Worm (Caenorhabditis elegans) whole organism, late embryonic: Measurements from ENCODE around the gene ZK1128.7.

Experiments
- C38D4.7 ChIP-seq: fragments of 200-800 bp; sonication (Bioruptor generic); optimal IDR thresholded peaks from 2 replicates; lab custom pipeline; 2018; ENCODE audit warnings: mild to moderate bottlenecking, missing genetic modification characterization, moderate library complexity, missing compliant biosample characterization
- K02D7.2 ChIP-seq: sonication (generic microtip); optimal IDR thresholded peaks from 2 replicates; lab custom pipeline; 2017; ENCODE audit warnings: mild to moderate bottlenecking, missing genetic modification characterization, missing compliant biosample characterization
- T23F11.4 ChIP-seq: fragments of 200-800 bp; sonication (Bioruptor generic); optimal IDR thresholded peaks from 2 replicates; lab custom pipeline; 2018; ENCODE audit warnings: mild to moderate bottlenecking, missing genetic modification characterization, missing compliant biosample characterization
- Y22D7AL.16 ChIP-seq: sonication (generic microtip); optimal IDR thresholded peaks from 2 replicates; lab custom pipeline; 2016; ENCODE audit warnings: missing genetic modification characterization, missing compliant biosample characterization
- ama-1 ChIP-seq: fragments of 150-350 bp; optimal IDR thresholded peaks from 2 replicates; lab custom pipeline; 2014
- ceh-18 ChIP-seq: sonication (generic microtip); optimal IDR thresholded peaks from 2 replicates; lab custom pipeline; 2016; ENCODE audit warnings: missing genetic modification characterization, missing compliant biosample characterization
- ceh-19 ChIP-seq: fragments of 200-800 bp; sonication (Bioruptor generic); optimal IDR thresholded peaks from 2 replicates; lab custom pipeline; 2018; ENCODE audit warnings: mild to moderate bottlenecking, missing genetic modification characterization, missing compliant biosample characterization
- ceh-22 ChIP-seq: sonication (generic microtip); optimal IDR thresholded peaks from 2 replicates; lab custom pipeline; 2017; ENCODE audit warnings: missing biosample characterization, missing genetic modification characterization
- ceh-24 ChIP-seq: sonication (generic microtip); optimal IDR thresholded peaks from 2 replicates; lab custom pipeline; 2016; ENCODE audit warnings: mild to moderate bottlenecking, missing genetic modification characterization, missing compliant biosample characterization
- ceh-30 ChIP-seq: fragments of 150-350 bp; optimal IDR thresholded peaks from 2 replicates; lab custom pipeline; 2014; ENCODE audit warnings: missing biosample characterization, missing genetic modification characterization
- ceh-31 ChIP-seq: sonication (generic microtip); optimal IDR thresholded peaks from 2 replicates; lab custom pipeline; 2016; ENCODE audit warnings: missing genetic modification characterization, missing compliant biosample characterization
- ceh-34 ChIP-seq: sonication (generic microtip); optimal IDR thresholded peaks from 2 replicates; lab custom pipeline; 2016; ENCODE audit warnings: mild to moderate bottlenecking, missing genetic modification characterization, missing compliant biosample characterization
- ceh-45 ChIP-seq: fragments of 200-800 bp; sonication (Bioruptor generic); IDR thresholded peaks from 2 replicates; pipeline ENCODE4 v1.3.6; 2022; ENCODE audit warnings: missing genetic modification reagents, missing genetic modification characterization, missing compliant biosample characterization
- ceh-48 ChIP-seq: sonication (generic microtip); optimal IDR thresholded peaks from 2 replicates; lab custom pipeline; 2016; ENCODE audit warnings: missing genetic modification characterization, inconsistent platforms, missing compliant biosample characterization
- dmd-4 ChIP-seq: sonication (generic microtip); optimal IDR thresholded peaks from 2 replicates; lab custom pipeline; 2016; ENCODE audit warnings: borderline replicate concordance, missing genetic modification characterization, missing compliant biosample characterization
- dve-1 ChIP-seq: sonication (generic microtip); optimal IDR thresholded peaks from 2 replicates; lab custom pipeline; 2017; ENCODE audit warnings: antibody characterized with exemption, mild to moderate bottlenecking, missing genetic modification characterization, missing compliant biosample characterization
- elt-2 ChIP-seq: sonication (generic microtip); optimal IDR thresholded peaks from 2 replicates; lab custom pipeline; 2016; ENCODE audit warnings: missing genetic modification reagents, missing genetic modification characterization, missing compliant biosample characterization
- elt-4 ChIP-seq: sonication (generic microtip); optimal IDR thresholded peaks from 2 replicates; lab custom pipeline; 2016; ENCODE audit warnings: missing genetic modification characterization, missing compliant biosample characterization
- ets-4 ChIP-seq: sonication (generic microtip); optimal IDR thresholded peaks from 2 replicates; lab custom pipeline; 2016; ENCODE audit warnings: missing genetic modification characterization, missing compliant biosample characterization
- fkh-10 ChIP-seq: fragments of 150-350 bp; optimal IDR thresholded peaks from 2 replicates; lab custom pipeline; 2014; ENCODE audit warnings: missing biosample characterization, missing genetic modification reagents, missing genetic modification characterization
- fkh-6 ChIP-seq: sonication (generic microtip); optimal IDR thresholded peaks from 2 replicates; lab custom pipeline; 2016; ENCODE audit warnings: missing genetic modification characterization, missing compliant biosample characterization
- gmeb-2 ChIP-seq: sonication (generic microtip); optimal IDR thresholded peaks from 2 replicates; lab custom pipeline; 2016; ENCODE audit warnings: missing genetic modification characterization, inconsistent platforms, missing compliant biosample characterization
- hlh-13 ChIP-seq: fragments of 200-800 bp; sonication (Bioruptor generic); optimal IDR thresholded peaks from 2 replicates; lab custom pipeline; 2018; ENCODE audit warnings: mild to moderate bottlenecking, missing genetic modification characterization, missing compliant biosample characterization
- hlh-15 ChIP-seq: sonication (generic microtip); optimal IDR thresholded peaks from 2 replicates; lab custom pipeline; 2016; ENCODE audit warnings: missing genetic modification characterization, missing compliant biosample characterization
- hlh-30 ChIP-seq: sonication (generic microtip); optimal IDR thresholded peaks from 2 replicates; lab custom pipeline; 2017; ENCODE audit warnings: antibody characterized with exemption, missing genetic modification characterization, missing compliant biosample characterization; ENCODE audit not compliant: insufficient read depth
- hlh-6 ChIP-seq: sonication (generic microtip); optimal IDR thresholded peaks from 2 replicates; lab custom pipeline; 2016; ENCODE audit warnings: missing genotype, missing genetic modification characterization, missing compliant biosample characterization
- hlh-8 ChIP-seq: sonication (generic microtip); optimal IDR thresholded peaks from 2 replicates; lab custom pipeline; 2016; ENCODE audit warnings: missing genotype, missing genetic modification characterization, missing compliant biosample characterization
- mec-3 ChIP-seq: sonication (generic microtip); optimal IDR thresholded peaks from 2 replicates; lab custom pipeline; 2016; ENCODE audit warnings: borderline replicate concordance, missing genetic modification characterization, missing compliant biosample characterization
- nhr-11 ChIP-seq: fragments of 150-350 bp; optimal IDR thresholded peaks from 2 replicates; lab custom pipeline; 2014; ENCODE audit warnings: missing biosample characterization, missing genetic modification characterization
- pat-9 ChIP-seq: fragments of 200-800 bp; sonication (Bioruptor generic); optimal IDR thresholded peaks from 2 replicates; lab custom pipeline; 2018; ENCODE audit warnings: mild to moderate bottlenecking, missing genetic modification characterization, moderate library complexity, missing compliant biosample characterization
- pha-2 ChIP-seq: sonication (generic microtip); optimal IDR thresholded peaks from 2 replicates; lab custom pipeline; 2017; ENCODE audit warnings: mild to moderate bottlenecking, missing genetic modification characterization, missing compliant biosample characterization
- pha-4 ChIP-seq: fragments of 150-350 bp; optimal IDR thresholded peaks from 2 replicates; lab custom pipeline; 2018; ENCODE audit warnings: missing biosample characterization, missing genetic modification reagents, missing genetic modification characterization
- sdc-2 ChIP-seq: sonication (generic microtip); optimal IDR thresholded peaks from 2 replicates; lab custom pipeline; 2016; ENCODE audit warnings: missing genotype, missing genetic modification characterization, missing compliant biosample characterization
- sox-2 ChIP-seq: fragments of 200-800 bp; sonication (Bioruptor generic); IDR thresholded peaks from 2 replicates; pipeline ENCODE4 v1.3.6; 2022; ENCODE audit warnings: missing genetic modification reagents, missing genetic modification characterization, missing compliant biosample characterization
- sox-4 ChIP-seq: sonication (generic microtip); optimal IDR thresholded peaks from 2 replicates; lab custom pipeline; 2017; ENCODE audit warnings: mild to moderate bottlenecking, missing genetic modification characterization, inconsistent platforms, missing compliant biosample characterization
- syd-9 ChIP-seq: sonication (generic microtip); optimal IDR thresholded peaks from 2 replicates; lab custom pipeline; 2016; ENCODE audit warnings: mild to moderate bottlenecking, missing genetic modification characterization, moderate library complexity, missing compliant biosample characterization
- ttx-3 ChIP-seq: sonication (generic microtip); optimal IDR thresholded peaks from 2 replicates; lab custom pipeline; 2016; ENCODE audit warnings: missing genetic modification reagents, missing genetic modification characterization, missing compliant biosample characterization
- unc-3 ChIP-seq, 2 experiments: fragments of 200-800 bp in 1 of 2; sonication (Bioruptor generic) in 1 of 2; sonication (generic microtip) in 1 of 2; conservative IDR thresholded peaks in 1 of 2; optimal IDR thresholded peaks in 1 of 2; 2 replicates each; pipeline versions ENCODE4 v1.3.6 to Lab custom; 2016 to 2022; ENCODE audit warnings: missing compliant biosample characterization in 2 of 2, missing genetic modification characterization in 2 of 2, missing genetic modification reagents in 1 of 2
- unc-55 ChIP-seq: sonication (generic microtip); optimal IDR thresholded peaks from 2 replicates; lab custom pipeline; 2017; ENCODE audit warnings: missing biosample characterization, missing genetic modification reagents, missing genetic modification characterization
- zip-5 ChIP-seq: sonication (generic microtip); optimal IDR thresholded peaks from 2 replicates; lab custom pipeline; 2016; ENCODE audit warnings: missing genetic modification characterization, missing compliant biosample characterization
- ztf-16 ChIP-seq: sonication (generic microtip); optimal IDR thresholded peaks from 2 replicates; lab custom pipeline; 2017; ENCODE audit warnings: missing genetic modification characterization, missing compliant biosample characterization

The ZK1128.7 gene

DNA sequence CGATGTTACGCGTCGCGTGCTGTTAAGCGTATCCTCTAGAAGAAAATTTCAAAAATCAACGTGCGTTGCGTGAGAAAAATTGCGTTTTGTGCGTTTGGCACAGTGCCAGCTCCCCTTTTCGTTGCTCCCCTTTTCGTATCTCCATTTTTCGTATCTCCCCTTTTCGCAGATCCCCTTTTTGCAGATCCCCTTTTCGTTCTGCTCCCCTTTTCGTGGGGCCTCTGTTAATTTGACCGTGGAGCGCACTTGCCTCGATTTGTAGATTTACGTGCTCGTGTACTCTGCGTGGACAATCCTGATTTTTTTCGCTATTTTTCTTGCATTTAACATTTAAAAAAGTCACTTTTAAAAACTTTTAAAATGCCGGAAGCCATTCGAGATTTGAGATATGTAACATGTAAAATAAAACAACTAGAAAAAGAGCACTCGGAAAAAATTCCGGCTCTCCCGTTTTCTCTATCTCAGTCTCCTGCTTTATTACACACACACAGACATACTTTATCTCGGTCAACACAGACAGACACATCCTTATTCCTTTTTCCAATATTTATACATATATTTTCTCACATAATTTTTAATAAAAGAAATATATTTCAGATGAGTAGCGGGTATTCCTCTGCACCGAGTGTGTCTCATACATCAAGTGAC lies 13.1 kb upstream of the ZK1128.7 start, which contains the start of gene ttll-4 (continued):
- TF ChIP-seq dve-1 = no peak
- TF ChIP-seq ceh-34 (tag; lab: Kevin White, UChicago) = peak; percentile 78
- peak; percentile 15 for TF ChIP-seq ceh-19 (GFP tag; lab: Kevin White, UChicago)
- TF ChIP-seq elt-2 = no peak
- TF ChIP-seq K02D7.2 = no peak
- TF ChIP-seq ceh-31 (tag; lab: Kevin White, UChicago) = peak; percentile 96
- TF ChIP-seq ceh-24 (tag; lab: Kevin White, UChicago) = no peak
- TF ChIP-seq nhr-11 (tag; lab: Kevin White, UChicago) = no peak
- TF ChIP-seq ttx-3 = peak; percentile 4
- TF ChIP-seq fkh-6 = peak; percentile 71
- no peak for TF ChIP-seq fkh-10 (GFP tag; lab: Kevin White, UChicago)
- no peak for TF ChIP-seq C38D4.7 (GFP tag; lab: Kevin White, UChicago)
- no peak for TF ChIP-seq ztf-16 (tag; lab: Kevin White, UChicago)
- TF ChIP-seq ceh-22 (tag; lab: Kevin White, UChicago) = no peak
- TF ChIP-seq unc-3 (GFP tag; conservative IDR thresholded peaks at IDR 0.05; lab: Robert Waterston, UW) = no peak
- TF ChIP-seq unc-3 (tag; optimal IDR thresholded peaks at IDR 0.05; lab: Kevin White, UChicago) = peak; percentile 46
- no peak for TF ChIP-seq sox-4 (tag; lab: Kevin White, UChicago)

DNA sequence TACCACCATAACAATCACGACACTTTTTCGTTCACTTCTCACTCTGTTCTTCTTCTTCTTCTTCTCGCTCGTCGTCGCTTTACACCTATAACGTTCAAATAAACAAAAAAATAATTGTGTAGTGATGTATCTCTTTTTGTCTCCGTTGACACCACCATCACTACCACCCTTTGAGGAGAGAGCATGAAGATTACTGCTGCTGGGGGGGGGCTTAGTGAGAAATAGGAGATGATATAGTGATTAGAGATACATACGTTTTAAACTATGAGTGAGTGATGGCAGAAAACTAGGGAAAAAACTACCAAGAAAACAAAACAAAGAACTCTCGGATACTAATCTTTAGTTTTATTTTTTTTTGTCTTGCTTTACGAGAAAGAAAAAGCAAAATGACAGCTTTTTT lies 10.4 kb upstream of the ZK1128.7 start:
- TF ChIP-seq hlh-15 (no peak), ceh-48 (tag; lab: Kevin White, UChicago) (no peak), T23F11.4 (GFP tag; lab: Kevin White, UChicago) (no peak), Y22D7AL.16 (tag; lab: Kevin White, UChicago) (no peak), C38D4.7 (GFP tag; lab: Kevin White, UChicago) (no peak), syd-9 (tag; lab: Kevin White, UChicago) (no peak), gmeb-2 (no peak), unc-55 (GFP tag; lab: Kevin White, UChicago) (no peak)

DNA sequence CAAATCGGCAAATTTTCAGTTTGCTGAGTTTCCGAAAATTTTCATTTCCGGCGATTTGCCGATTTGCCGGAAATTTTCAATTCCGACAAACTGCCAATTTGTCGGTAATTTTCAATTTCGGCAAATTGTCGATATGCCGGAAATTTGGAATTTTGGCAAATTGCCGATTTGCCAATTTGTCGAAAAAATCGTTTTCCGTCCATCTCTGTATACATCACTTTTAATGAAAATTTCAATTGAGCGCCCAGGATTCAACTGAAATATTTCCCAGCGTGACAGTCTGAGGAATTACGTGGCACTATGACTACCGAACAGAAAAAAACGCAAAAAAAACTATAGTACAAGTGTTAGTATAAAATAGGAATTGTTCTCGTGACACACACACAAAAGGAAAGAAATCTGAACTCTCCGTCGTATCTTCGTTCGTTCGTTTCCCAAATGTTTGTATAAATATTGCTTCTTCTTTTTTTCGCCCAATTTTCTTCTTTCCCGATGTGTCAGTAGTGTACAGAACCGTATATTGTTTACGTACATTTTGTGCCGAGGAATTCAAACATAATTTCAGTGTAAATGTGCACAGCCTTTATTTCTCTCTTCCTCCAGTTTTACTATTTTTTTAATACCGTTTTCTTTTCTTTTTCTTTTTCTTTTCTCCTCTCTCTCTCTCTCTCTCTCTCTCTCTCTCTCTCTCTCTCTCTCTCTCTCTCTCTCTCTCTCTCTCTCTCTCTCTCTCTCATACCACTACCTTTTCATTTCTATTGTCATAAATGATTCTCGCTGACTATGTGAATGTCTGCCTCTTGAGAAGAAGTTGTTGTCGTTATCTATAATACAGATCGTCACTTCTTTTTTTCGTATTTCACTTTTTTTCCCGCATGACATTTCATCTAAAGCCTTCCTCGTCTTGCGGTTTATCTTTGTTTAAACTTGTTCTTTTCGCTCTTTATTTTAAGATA lies 4.0 kb upstream of the ZK1128.7 start:
- TF ChIP-seq ceh-45 = no peak
- peak; percentile 15 for TF ChIP-seq dve-1

DNA sequence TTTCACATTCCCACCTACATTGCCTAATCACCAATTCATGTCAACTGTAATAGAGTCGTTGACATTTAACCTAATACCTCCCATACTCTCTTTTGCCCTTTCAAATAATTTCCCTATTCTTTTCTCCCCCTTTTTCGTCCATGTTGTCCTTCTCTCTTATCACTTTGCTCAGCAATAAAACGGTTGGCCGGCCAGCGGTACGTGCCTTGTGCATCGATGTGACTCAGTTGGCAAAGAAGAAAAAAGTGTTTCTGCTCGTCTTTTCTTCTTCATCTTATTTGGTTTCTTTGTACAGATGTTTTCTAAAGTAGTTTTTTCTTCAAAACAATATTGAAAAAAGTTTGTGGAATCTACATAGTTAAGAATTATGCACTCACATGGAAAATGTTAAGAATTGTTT lies 2.3 kb upstream of the ZK1128.7 start:
- TF ChIP-seq C38D4.7 (GFP tag; lab: Kevin White, UChicago) (no peak), pha-4 (tag; lab: Kevin White, UChicago) (no peak), syd-9 (tag; lab: Kevin White, UChicago) (no peak)

DNA sequence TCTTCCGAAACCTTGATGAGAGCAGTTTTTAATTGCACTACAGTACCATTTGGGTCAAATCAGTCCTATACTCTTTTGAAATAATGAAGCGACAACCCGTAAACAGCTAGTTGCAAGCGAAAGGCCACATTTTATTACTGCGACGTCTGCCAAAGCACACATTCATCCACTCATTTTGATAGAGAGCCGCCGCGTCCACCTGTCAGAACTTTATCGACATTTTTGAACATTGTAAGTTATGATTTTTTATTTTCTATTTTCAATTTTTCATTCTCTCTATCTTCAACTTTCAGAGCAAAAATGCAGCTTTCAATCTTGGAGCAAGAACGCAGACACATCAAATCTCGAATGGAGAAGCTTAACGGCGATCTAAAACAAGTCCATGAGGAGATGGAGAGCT lies 3.9 kb downstream of the ZK1128.7 start, which contains the start of gene K08E5.6:
K08E5.6 (plus strand) TSS at position 301 of the 400 bp plus-strand sequence.
- no peak for TF ChIP-seq zip-5
- TF ChIP-seq ttx-3 = no peak
- no peak for TF ChIP-seq hlh-6 (tag; lab: Kevin White, UChicago)
- no peak for TF ChIP-seq hlh-15
- TF ChIP-seq hlh-13 = no peak
- TF ChIP-seq pha-2 (tag; lab: Kevin White, UChicago) = no peak
- no peak for TF ChIP-seq elt-2

DNA sequence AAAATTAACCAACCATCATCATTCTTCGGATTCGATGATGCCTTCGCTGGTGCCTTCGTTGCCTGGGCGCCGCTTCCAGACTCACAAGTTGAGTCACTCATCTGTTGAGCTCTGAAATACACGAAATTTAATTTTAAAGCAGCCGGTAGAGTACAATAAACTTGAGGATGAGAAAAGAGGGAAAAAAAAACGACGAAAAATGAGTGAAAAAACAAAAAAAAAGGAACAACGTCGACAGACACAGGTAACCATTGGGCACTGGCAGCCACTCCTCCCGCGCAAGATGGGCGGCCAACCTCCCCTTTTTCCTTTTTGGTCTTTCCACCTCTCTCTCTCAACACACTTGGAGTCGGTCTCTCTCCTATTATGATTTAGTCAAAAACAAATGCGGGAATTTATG lies 9.9 kb downstream of the ZK1128.7 start, which contains the start of gene K08E5.1:
K08E5.1 (minus strand) TSS at position 101 of the 400 bp plus-strand sequence.
- TF ChIP-seq sox-2 (no peak), sox-4 (tag; lab: Kevin White, UChicago) (no peak), dmd-4 (no peak), ets-4 (no peak), hlh-30 (no peak), ama-1 (lab: Kevin White, UChicago) (no peak), ceh-18 (tag; lab: Kevin White, UChicago) (no peak), elt-4 (tag; lab: Kevin White, UChicago) (no peak), ceh-30 (no peak), pat-9 (tag; lab: Kevin White, UChicago) (no peak), hlh-8 (no peak), mec-3 (tag; lab: Kevin White, UChicago) (no peak), ttx-3 (no peak), sdc-2 (tag; lab: Kevin White, UChicago) (no peak), hlh-15 (no peak)
